Worm (Caenorhabditis elegans): Measurements from ENCODE around the gene C01F1.6.

The C01F1.6 gene

DNA sequence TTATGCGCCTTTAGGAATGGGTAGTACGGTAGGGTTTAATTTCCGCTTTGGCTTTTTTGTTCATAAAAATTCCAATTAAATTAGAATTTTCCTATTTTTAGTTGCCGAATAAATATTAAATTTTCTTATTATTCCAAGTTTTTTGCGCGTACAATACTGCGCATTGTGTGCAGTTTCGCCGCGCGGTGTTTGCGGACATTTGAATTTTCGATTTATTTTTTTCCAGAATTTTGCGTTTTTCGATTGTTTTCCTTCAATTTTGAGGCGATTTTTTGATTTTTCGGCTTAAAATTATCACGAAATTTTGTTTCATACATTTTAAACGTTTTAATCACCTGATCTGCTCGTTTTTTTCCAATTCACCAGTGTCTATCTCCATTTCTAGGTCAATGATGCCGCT lies 34.9 kb upstream of the C01F1.6 start, which contains the start of gene H20J04.6 (continued):
- TF ChIP-seq aha-1 (tag; optimal IDR thresholded peaks at IDR 0.05), result no peak
- peak; percentile 16 for TF ChIP-seq dsc-1 (tag; optimal IDR thresholded peaks at IDR 0.05)
- TF ChIP-seq mef-2 (tag; optimal IDR thresholded peaks at IDR 0.05), result no peak
- TF ChIP-seq ceh-90 (tag; optimal IDR thresholded peaks at IDR 0.05), result no peak
- no peak for TF ChIP-seq rnt-1 (tag; optimal IDR thresholded peaks at IDR 0.05)
- no peak for TF ChIP-seq nhr-28 (tag; optimal IDR thresholded peaks at IDR 0.05)
- TF ChIP-seq unc-62 (GFP tag; optimal IDR thresholded peaks at IDR 0.05), result no peak
- no peak for TF ChIP-seq egl-27 (tag; optimal IDR thresholded peaks at IDR 0.05)
- TF ChIP-seq unc-130 (tag; optimal IDR thresholded peaks at IDR 0.05), result peak; percentile 63
- peak; percentile 30 for TF ChIP-seq blmp-1 (tag; optimal IDR thresholded peaks at IDR 0.05)
- TF ChIP-seq C04F5.9 (tag; optimal IDR thresholded peaks at IDR 0.05), result peak; percentile 29
- TF ChIP-seq mep-1 (tag; optimal IDR thresholded peaks at IDR 0.05), result peak; percentile 47
- TF ChIP-seq dpl-1 (GFP tag; optimal IDR thresholded peaks at IDR 0.05), result peak; percentile 24 to 60 (median 44)

- TF ChIP-seq aly-2 (tag; optimal IDR thresholded peaks at IDR 0.05) (no peak), zip-4 (GFP tag; optimal IDR thresholded peaks at IDR 0.05) (no peak), elt-2 (tag; optimal IDR thresholded peaks at IDR 0.05) (no peak), fkh-8 (tag; optimal IDR thresholded peaks at IDR 0.05) (no peak)
Measured at ce11 chrII:4321766-4322165, 33.8 kb upstream of the C01F1.6 start, which contains the start of gene Y52E8A.1. TSS of gene Y52E8A.1 (plus strand) at chrII:4322066.

DNA sequence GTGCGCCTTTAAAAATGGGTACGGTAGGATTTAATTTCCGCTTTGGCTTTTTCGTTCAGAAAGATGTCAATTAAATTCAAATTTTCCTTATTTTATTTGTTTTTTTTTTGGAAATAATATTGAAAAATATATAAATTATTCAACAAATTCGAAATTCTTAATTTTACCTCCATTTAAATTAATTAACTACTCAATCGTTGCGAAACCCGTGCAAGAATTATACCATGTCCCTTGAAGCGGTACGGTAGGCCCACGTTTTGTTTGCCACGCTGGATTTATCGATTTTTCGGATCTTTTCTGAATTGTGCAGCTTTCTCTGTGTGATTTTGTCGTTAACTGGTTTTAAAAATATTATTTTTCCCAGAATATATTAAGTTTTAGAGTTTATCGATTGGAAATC lies 32.4 kb upstream of the C01F1.6 start, which contains the start of gene Y52E8A.2:
Gene Y52E8A.2 (plus strand): TSS at position 382 of the 400 bp plus-strand sequence.
- TF ChIP-seq mab-9 (GFP tag; IDR thresholded peaks at IDR 0.05) (no peak), snu-23 (GFP tag; optimal IDR thresholded peaks at IDR 0.05) (no peak), lin-13 (GFP tag; optimal IDR thresholded peaks at IDR 0.05) (no peak), mep-1 (tag; optimal IDR thresholded peaks at IDR 0.05) (no peak), pax-3 (tag; optimal IDR thresholded peaks at IDR 0.05) (no peak), nhr-85 (tag) (no peak), efl-1 (optimal IDR thresholded peaks at IDR 0.05) (no peak), efl-1 (GFP tag; optimal IDR thresholded peaks at IDR 0.05 in 1 of 2) (peak in 1 of 2 experiments; percentile 32)

- no peak for TF ChIP-seq hlh-17 (GFP tag; optimal IDR thresholded peaks at IDR 0.05; ENCODE audit: borderline replicate concordance)
- no peak for TF ChIP-seq fkh-10 (GFP tag; optimal IDR thresholded peaks at IDR 0.05)
- TF ChIP-seq sup-37 (GFP tag; optimal IDR thresholded peaks at IDR 0.05), result no peak
- no peak for TF ChIP-seq C34B4.2 (tag; optimal IDR thresholded peaks at IDR 0.05)
Measured at ce11 chrII:4319537-4320019, 31.6 kb upstream of the C01F1.6 start, which contains the start of gene Y52E8A.6. TSS of gene Y52E8A.6 (minus strand) at chrII:4319969.

DNA sequence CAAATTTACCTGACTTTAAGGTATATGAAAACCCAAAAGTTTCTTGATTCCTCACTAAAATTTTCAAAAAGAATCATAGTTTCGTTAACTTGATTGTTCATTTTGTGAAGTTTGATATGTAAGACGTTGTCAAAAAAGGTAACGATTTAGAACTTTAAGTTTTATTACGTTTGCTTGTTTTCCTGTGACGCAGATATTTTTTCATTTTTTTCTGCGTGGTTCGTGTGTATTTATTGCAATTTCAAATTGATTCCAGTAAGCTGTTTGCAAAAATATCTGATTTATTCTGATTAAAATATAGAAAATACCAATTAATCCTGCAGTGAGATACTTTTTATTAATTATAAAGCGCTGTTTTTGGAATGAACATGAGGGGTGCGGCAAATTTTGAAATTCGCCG lies 28.0 kb upstream of the C01F1.6 start, which contains the start of gene srw-40:
Gene srw-40 (minus strand): TSS at position 101 of the 400 bp plus-strand sequence.
- TF ChIP-seq unc-86 (tag; optimal IDR thresholded peaks at IDR 0.05) (no peak), sup-37 (GFP tag; optimal IDR thresholded peaks at IDR 0.05) (no peak), ztf-4 (tag; optimal IDR thresholded peaks at IDR 0.05) (no peak), tlp-1 (tag; optimal IDR thresholded peaks at IDR 0.05) (no peak), lir-3 (tag; optimal IDR thresholded peaks at IDR 0.05; ENCODE audit: poor library complexity) (no peak), lin-39 (tag; optimal IDR thresholded peaks at IDR 0.05) (no peak), hlh-17 (GFP tag; optimal IDR thresholded peaks at IDR 0.05; ENCODE audit: borderline replicate concordance) (no peak), lsy-2 (tag; optimal IDR thresholded peaks at IDR 0.05) (no peak), mef-2 (tag; optimal IDR thresholded peaks at IDR 0.05) (no peak), alr-1 (tag; optimal IDR thresholded peaks at IDR 0.05; ENCODE audit: borderline replicate concordance) (no peak), hpl-2 (GFP tag; optimal IDR thresholded peaks at IDR 0.05) (no peak), blmp-1 (tag; optimal IDR thresholded peaks at IDR 0.05) (no peak), aly-2 (tag; optimal IDR thresholded peaks at IDR 0.05) (no peak), nhr-237 (tag; optimal IDR thresholded peaks at IDR 0.05) (no peak), unc-130 (tag; optimal IDR thresholded peaks at IDR 0.05) (no peak), zip-4 (GFP tag; optimal IDR thresholded peaks at IDR 0.05) (no peak)

All from whole organism, L1 larva.